Worm (Caenorhabditis elegans) whole organism, L3 larva: ENCODE data around the gene gst-16.

Source experiments
- ama-1 ChIP-seq: fragments of 150-350 bp; optimal IDR thresholded peaks from 2 replicates; lab custom pipeline; 2018
- ceh-16 ChIP-seq: sonication (generic microtip); optimal IDR thresholded peaks from 2 replicates; lab custom pipeline; 2017; ENCODE audit warnings: missing biosample characterization, missing genetic modification characterization
- ceh-82 ChIP-seq: fragments of 150-350 bp; optimal IDR thresholded peaks from 2 replicates; lab custom pipeline; 2014; ENCODE audit warnings: missing biosample characterization, missing genetic modification characterization
- fos-1 ChIP-seq: fragments of 150-350 bp; optimal IDR thresholded peaks from 2 replicates; lab custom pipeline; 2014; ENCODE audit warnings: missing biosample characterization, missing genetic modification characterization
- lin-15B ChIP-seq: fragments of 150-350 bp; optimal IDR thresholded peaks from 2 replicates; lab custom pipeline; 2014; ENCODE audit warnings: missing biosample characterization, missing genetic modification characterization
- lin-39 ChIP-seq: fragments of 150-350 bp; optimal IDR thresholded peaks from 2 replicates; lab custom pipeline; 2018; ENCODE audit warnings: missing biosample characterization, missing genetic modification reagents, missing genetic modification characterization
- nfya-1 ChIP-seq: sonication (generic microtip); optimal IDR thresholded peaks from 2 replicates; lab custom pipeline; 2017; ENCODE audit warnings: missing genetic modification characterization, mild to moderate bottlenecking, missing compliant biosample characterization, antibody characterized with exemption, moderate library complexity; ENCODE audit not compliant: insufficient read depth
- nhr-11 ChIP-seq: fragments of 150-350 bp; optimal IDR thresholded peaks from 2 replicates; lab custom pipeline; 2014; ENCODE audit warnings: missing biosample characterization, missing genetic modification characterization
- nhr-25 ChIP-seq: sonication (generic microtip); optimal IDR thresholded peaks from 2 replicates; lab custom pipeline; 2017; ENCODE audit warnings: missing biosample characterization, missing genetic modification characterization
- nhr-77 ChIP-seq: fragments of 150-350 bp; optimal IDR thresholded peaks from 2 replicates; lab custom pipeline; 2014; ENCODE audit warnings: missing biosample characterization, missing genetic modification characterization
- snpc-4 ChIP-seq: fragments of 150-350 bp; optimal IDR thresholded peaks from 2 replicates; lab custom pipeline; 2014; ENCODE audit warnings: missing biosample characterization, missing genetic modification characterization
- unc-62 ChIP-seq: fragments of 150-350 bp; sonication (generic microtip); optimal IDR thresholded peaks from 4 replicates; lab custom pipeline; 2014; ENCODE audit warnings: missing biosample characterization, missing genetic modification reagents, missing genetic modification characterization
- ztf-11 ChIP-seq: fragments of 150-350 bp; optimal IDR thresholded peaks from 2 replicates; lab custom pipeline; 2014; ENCODE audit warnings: missing biosample characterization, missing genetic modification characterization

ce11 chrII:13575018-13575948 is 49.0 kb downstream of the gst-16 start, which contains the start of the genes mrpl-37 and lin-38:
- no peak for TF ChIP-seq ztf-11
- peak; percentile 83 for TF ChIP-seq nfya-1 (tag; lab: Kevin White, UChicago)
- TF ChIP-seq snpc-4 (tag; lab: Kevin White, UChicago): peak; percentile 79
- TF ChIP-seq unc-62 (GFP tag; lab: Kevin White, UChicago): no peak
- no peak for TF ChIP-seq ceh-82 (tag; lab: Kevin White, UChicago)
- TF ChIP-seq ama-1 (lab: Kevin White, UChicago): no peak
- TF ChIP-seq nhr-11 (tag; lab: Kevin White, UChicago): no peak
- no peak for TF ChIP-seq ceh-16 (tag; lab: Kevin White, UChicago)
- TF ChIP-seq lin-15B (tag; lab: Kevin White, UChicago): peak; percentile 97
- no peak for TF ChIP-seq nhr-77 (tag; lab: Kevin White, UChicago)
- TF ChIP-seq lin-39 (tag; lab: Kevin White, UChicago): peak; percentile 91
- no peak for TF ChIP-seq fos-1 (tag; lab: Kevin White, UChicago)
- TF ChIP-seq nhr-25 (tag; lab: Kevin White, UChicago): peak; percentile 61
